Worm (Caenorhabditis elegans) whole organism, young adult: ENCODE measurements around the gene F47B10.4.

Experiments
- B0019.2 ChIP-seq: fragments of 200-800 bp; sonication (Bioruptor generic); conservative IDR thresholded peaks from 2 replicates; pipeline ENCODE4 v1.3.6; 2022; ENCODE audit warnings: missing genetic modification reagents, missing genetic modification characterization, missing compliant biosample characterization
- B0261.1 ChIP-seq: sonication (generic microtip); optimal IDR thresholded peaks from 2 replicates; lab custom pipeline; 2016; ENCODE audit warnings: mild to moderate bottlenecking, missing genetic modification characterization, moderate library complexity, missing compliant biosample characterization
- B0336.3 ChIP-seq: fragments of 200-800 bp; sonication (Bioruptor generic); IDR thresholded peaks from 2 replicates; pipeline ENCODE4 v1.3.6; 2022; ENCODE audit warnings: missing genetic modification characterization, missing compliant biosample characterization
- D2030.7 ChIP-seq: fragments of 200-800 bp; sonication (Bioruptor generic); IDR thresholded peaks from 2 replicates; pipeline ENCODE4 v1.3.6; 2022; ENCODE audit warnings: missing genetic modification reagents, missing genetic modification characterization, missing compliant biosample characterization
- F37B4.10 ChIP-seq: fragments of 200-800 bp; sonication (Bioruptor generic); IDR thresholded peaks from 2 replicates; pipeline ENCODE4 v1.3.6; 2022; ENCODE audit warnings: missing genetic modification characterization, missing compliant biosample characterization
- F52B5.7 ChIP-seq: sonication (generic microtip); optimal IDR thresholded peaks from 2 replicates; lab custom pipeline; 2016; ENCODE audit warnings: mild to moderate bottlenecking, missing genetic modification characterization, missing compliant biosample characterization
- K11D2.4 ChIP-seq: fragments of 200-800 bp; sonication (Bioruptor generic); IDR thresholded peaks from 2 replicates; pipeline ENCODE4 v1.3.6; 2022; ENCODE audit warnings: missing genetic modification reagents, missing genetic modification characterization, missing compliant biosample characterization
- Y53F4B.3 ChIP-seq: fragments of 200-800 bp; sonication (Bioruptor generic); IDR thresholded peaks from 2 replicates; pipeline ENCODE4 v1.3.6; 2022; ENCODE audit warnings: missing genetic modification reagents, missing genetic modification characterization, missing compliant biosample characterization
- Y56A3A.18 ChIP-seq: fragments of 200-800 bp; sonication (Bioruptor generic); IDR thresholded peaks from 2 replicates; pipeline ENCODE4 v1.3.6; 2022; ENCODE audit warnings: missing genetic modification reagents, missing genetic modification characterization, missing compliant biosample characterization
- Y79H2A.3 ChIP-seq: fragments of 200-800 bp; sonication (Bioruptor generic); conservative IDR thresholded peaks from 2 replicates; pipeline ENCODE4 v1.3.6; 2022; ENCODE audit warnings: missing genetic modification reagents, missing genetic modification characterization, missing compliant biosample characterization
- Y95B8A.8 ChIP-seq: fragments of 200-800 bp; sonication (Bioruptor generic); IDR thresholded peaks from 2 replicates; pipeline ENCODE4 v1.3.6; 2022; ENCODE audit warnings: missing genetic modification reagents, missing genetic modification characterization, missing compliant biosample characterization
- ama-1 ChIP-seq, 3 experiments: fragments of 150-350 bp in 1 of 3; sonication (generic microtip) in 2 of 3; optimal IDR thresholded peaks; 2 replicates each; lab custom pipeline; 2014 to 2018; ENCODE audit warnings: missing biosample characterization in 2 of 3, missing genetic modification characterization in 2 of 3, missing genetic modification reagents in 2 of 3
- aptf-2 ChIP-seq: fragments of 200-800 bp; sonication (Bioruptor generic); conservative IDR thresholded peaks from 2 replicates; pipeline ENCODE4 v1.3.6; 2022; ENCODE audit warnings: missing genetic modification reagents, missing genetic modification characterization, missing compliant biosample characterization
- athp-1 ChIP-seq: sonication (generic microtip); optimal IDR thresholded peaks from 2 replicates; lab custom pipeline; 2017; ENCODE audit warnings: mild to moderate bottlenecking, missing genetic modification characterization, missing compliant biosample characterization
- attf-5 ChIP-seq: fragments of 200-800 bp; sonication (Bioruptor generic); optimal IDR thresholded peaks from 2 replicates; lab custom pipeline; 2018; ENCODE audit warnings: mild to moderate bottlenecking, missing genetic modification characterization, missing compliant biosample characterization
- bed-1 ChIP-seq: fragments of 200-800 bp; sonication (Bioruptor generic); IDR thresholded peaks from 2 replicates; pipeline ENCODE4 v1.3.6; 2022; ENCODE audit warnings: missing genetic modification reagents, missing genetic modification characterization, missing compliant biosample characterization
- ceh-79 ChIP-seq: sonication (generic microtip); optimal IDR thresholded peaks from 2 replicates; lab custom pipeline; 2017; ENCODE audit warnings: mild to moderate bottlenecking, missing genetic modification characterization, missing compliant biosample characterization
- chd-7 ChIP-seq: sonication (generic microtip); optimal IDR thresholded peaks from 2 replicates; lab custom pipeline; 2016; ENCODE audit warnings: mild to moderate bottlenecking, missing genetic modification characterization, moderate library complexity, missing compliant biosample characterization
- efl-1 ChIP-seq: fragments of 150-350 bp; optimal IDR thresholded peaks from 2 replicates; lab custom pipeline; 2014; ENCODE audit warnings: missing biosample characterization, missing genetic modification reagents, missing genetic modification characterization
- ekl-4 ChIP-seq: fragments of 200-800 bp; sonication (Bioruptor generic); IDR thresholded peaks from 2 replicates; pipeline ENCODE4 v1.3.6; 2022; ENCODE audit warnings: missing genetic modification reagents, missing genetic modification characterization, missing compliant biosample characterization
- fkh-3 ChIP-seq: sonication (generic microtip); optimal IDR thresholded peaks from 2 replicates; lab custom pipeline; 2016; ENCODE audit warnings: mild to moderate bottlenecking, missing genetic modification characterization, missing compliant biosample characterization
- him-1 ChIP-seq: sonication (generic microtip); optimal IDR thresholded peaks from 2 replicates; lab custom pipeline; 2016; ENCODE audit warnings: missing genotype, missing genetic modification reagents, missing genetic modification characterization, missing compliant biosample characterization
- hmg-1.2 ChIP-seq: fragments of 200-800 bp; sonication (Bioruptor generic); IDR thresholded peaks from 2 replicates; pipeline ENCODE4 v1.3.6; 2022; ENCODE audit warnings: missing genetic modification reagents, missing genetic modification characterization, missing compliant biosample characterization
- hmg-20 ChIP-seq: fragments of 200-800 bp; sonication (Bioruptor generic); IDR thresholded peaks from 2 replicates; pipeline ENCODE4 v1.3.6; 2022; ENCODE audit warnings: missing genetic modification reagents, missing genetic modification characterization, missing compliant biosample characterization
- let-607 ChIP-seq, 2 experiments: fragments of 200-800 bp in 1 of 2; sonication (Bioruptor generic) in 1 of 2; sonication (generic microtip) in 1 of 2; optimal IDR thresholded peaks; 2 replicates each; lab custom pipeline; 2016 to 2018; ENCODE audit warnings: mild to moderate bottlenecking in 2 of 2, missing compliant biosample characterization in 2 of 2, missing genetic modification characterization in 2 of 2, moderate library complexity in 2 of 2, missing genotype in 1 of 2
- lin-54 ChIP-seq: fragments of 200-800 bp; sonication (Bioruptor generic); optimal IDR thresholded peaks from 2 replicates; lab custom pipeline; 2018; ENCODE audit warnings: mild to moderate bottlenecking, missing genetic modification characterization, missing compliant biosample characterization
- lir-1 ChIP-seq: fragments of 200-800 bp; sonication (Bioruptor generic); conservative IDR thresholded peaks from 2 replicates; pipeline ENCODE4 v1.3.6; 2022; ENCODE audit warnings: missing genetic modification reagents, missing genetic modification characterization, missing compliant biosample characterization
- lsy-27 ChIP-seq: sonication (generic microtip); optimal IDR thresholded peaks from 2 replicates; lab custom pipeline; 2017; ENCODE audit warnings: missing genetic modification characterization, mild to moderate bottlenecking, missing compliant biosample characterization, antibody characterized with exemption, missing genotype, borderline replicate concordance; ENCODE audit not compliant: insufficient read depth
- madf-10 ChIP-seq: sonication (generic microtip); optimal IDR thresholded peaks from 2 replicates; lab custom pipeline; 2016; ENCODE audit warnings: mild to moderate bottlenecking, missing genetic modification characterization, missing compliant biosample characterization
- madf-6 ChIP-seq: fragments of 200-800 bp; sonication (Bioruptor generic); IDR thresholded peaks from 2 replicates; pipeline ENCODE4 v1.3.6; 2022; ENCODE audit warnings: missing genetic modification reagents, missing genetic modification characterization, missing compliant biosample characterization
- mcd-1 ChIP-seq: fragments of 200-800 bp; sonication (Bioruptor generic); IDR thresholded peaks from 2 replicates; pipeline ENCODE4 v1.3.6; 2022; ENCODE audit warnings: missing genetic modification reagents, missing genetic modification characterization, missing compliant biosample characterization
- mel-28 ChIP-seq: sonication (generic microtip); optimal IDR thresholded peaks from 2 replicates; lab custom pipeline; 2016; ENCODE audit warnings: borderline replicate concordance, mild to moderate bottlenecking, missing genetic modification characterization, missing compliant biosample characterization
- nfya-1 ChIP-seq: sonication (generic microtip); optimal IDR thresholded peaks from 2 replicates; lab custom pipeline; 2017; ENCODE audit warnings: antibody characterized with exemption, missing compliant biosample characterization, missing genetic modification characterization, borderline replicate concordance; ENCODE audit not compliant: insufficient read depth
- nhr-179 ChIP-seq: sonication (generic microtip); optimal IDR thresholded peaks from 2 replicates; lab custom pipeline; 2016; ENCODE audit warnings: mild to moderate bottlenecking, missing genetic modification characterization, missing compliant biosample characterization
- sea-2 ChIP-seq: fragments of 200-800 bp; sonication (Bioruptor generic); IDR thresholded peaks from 2 replicates; pipeline ENCODE4 v1.3.6; 2022; ENCODE audit warnings: missing genetic modification characterization, missing compliant biosample characterization
- snpc-4 ChIP-seq, 5 experiments: fragments of 150-350 bp in 1 of 5; sonication (generic microtip) in 4 of 5; optimal IDR thresholded peaks; 2 replicates each; lab custom pipeline; 2014 to 2018; ENCODE audit warnings: missing genetic modification characterization in 5 of 5, missing biosample characterization in 3 of 5, antibody characterized with exemption in 2 of 5, mild to moderate bottlenecking in 2 of 5, missing compliant biosample characterization in 2 of 5, missing genotype in 2 of 5, moderate library complexity in 2 of 5, missing genetic modification reagents in 1 of 5
- somi-1 ChIP-seq: fragments of 200-800 bp; sonication (Bioruptor generic); optimal IDR thresholded peaks from 2 replicates; lab custom pipeline; 2018; ENCODE audit warnings: mild to moderate bottlenecking, missing genetic modification characterization, missing compliant biosample characterization
- tbx-9 ChIP-seq: sonication (generic microtip); optimal IDR thresholded peaks from 2 replicates; lab custom pipeline; 2016; ENCODE audit warnings: borderline replicate concordance, missing genetic modification characterization, inconsistent platforms, missing compliant biosample characterization
- tlf-1 ChIP-seq: fragments of 200-800 bp; sonication (Bioruptor generic); optimal IDR thresholded peaks from 2 replicates; lab custom pipeline; 2018; ENCODE audit warnings: mild to moderate bottlenecking, missing genetic modification characterization, missing compliant biosample characterization
- ztf-18 ChIP-seq: sonication (generic microtip); optimal IDR thresholded peaks from 2 replicates; lab custom pipeline; 2016; ENCODE audit warnings: missing genotype, mild to moderate bottlenecking, missing genetic modification characterization, missing compliant biosample characterization
- ztf-26 ChIP-seq: sonication (generic microtip); optimal IDR thresholded peaks from 2 replicates; lab custom pipeline; 2017; ENCODE audit warnings: missing genetic modification characterization, missing compliant biosample characterization
- ztf-3 ChIP-seq: fragments of 200-800 bp; sonication (Bioruptor generic); optimal IDR thresholded peaks from 2 replicates; lab custom pipeline; 2018; ENCODE audit warnings: mild to moderate bottlenecking, missing genetic modification characterization, missing compliant biosample characterization
- ztf-6 ChIP-seq: fragments of 200-800 bp; sonication (Bioruptor generic); IDR thresholded peaks from 2 replicates; pipeline ENCODE4 v1.3.6; 2022; ENCODE audit warnings: missing genetic modification reagents, missing genetic modification characterization, missing compliant biosample characterization

The F47B10.4 gene

DNA sequence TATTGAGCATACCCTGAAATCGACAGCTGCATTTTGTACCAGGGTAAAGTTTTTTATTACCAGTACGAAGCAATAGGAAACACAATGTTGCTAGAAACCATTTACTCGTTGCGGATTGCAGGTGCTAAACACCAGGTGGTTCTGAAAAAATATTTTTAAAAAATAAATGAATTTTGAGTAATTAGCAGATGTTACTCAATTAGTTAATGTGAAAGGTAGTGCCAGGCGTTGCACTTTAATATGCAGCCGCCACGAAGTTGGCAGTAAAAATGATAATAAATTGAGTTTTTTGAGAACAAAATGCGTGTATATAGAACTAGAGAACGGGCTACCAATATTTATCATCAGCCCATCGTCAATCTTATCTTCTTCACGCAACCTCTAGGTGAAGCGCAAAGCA lies 28.5 kb downstream of the F47B10.4 start, which contains the start of gene nstp-9:
TSS of gene nstp-9 (minus strand) at position 101 of the 400 bp plus-strand sequence.
- no peak for TF ChIP-seq Y56A3A.18 (GFP tag; lab: Robert Waterston, UW)
- TF ChIP-seq B0336.3 (GFP tag; lab: Robert Waterston, UW) = no peak
- no peak for TF ChIP-seq bed-1
- TF ChIP-seq B0019.2 (GFP tag; lab: Robert Waterston, UW) = no peak
- TF ChIP-seq Y95B8A.8 (GFP tag; lab: Robert Waterston, UW) = no peak
- no peak for TF ChIP-seq sea-2 (GFP tag; lab: Robert Waterston, UW)
- TF ChIP-seq fkh-3 = no peak
- no peak for TF ChIP-seq snpc-4 (GFP tag; optimal IDR thresholded peaks at IDR 0.05; lab: Kevin White, UChicago)
- no peak for TF ChIP-seq snpc-4 (tag; optimal IDR thresholded peaks at IDR 0.05; lab: Kevin White, UChicago)
- TF ChIP-seq Y53F4B.3 (GFP tag; lab: Robert Waterston, UW) = no peak
- TF ChIP-seq lsy-27 (tag; lab: Kevin White, UChicago) = no peak
- TF ChIP-seq lin-54 (GFP tag; lab: Kevin White, UChicago) = no peak
- no peak for TF ChIP-seq efl-1 (GFP tag; lab: Kevin White, UChicago)
- TF ChIP-seq nhr-179 = no peak
- TF ChIP-seq ekl-4 (GFP tag; lab: Robert Waterston, UW) = no peak
- TF ChIP-seq nfya-1 (tag; lab: Kevin White, UChicago) = no peak
- no peak for TF ChIP-seq somi-1 (GFP tag; lab: Kevin White, UChicago)
- TF ChIP-seq lir-1 (GFP tag; lab: Robert Waterston, UW) = no peak
- no peak for TF ChIP-seq madf-10 (tag; lab: Kevin White, UChicago)
- TF ChIP-seq mcd-1 (GFP tag; lab: Robert Waterston, UW) = no peak
- TF ChIP-seq B0261.1 (tag; lab: Kevin White, UChicago) = no peak

DNA sequence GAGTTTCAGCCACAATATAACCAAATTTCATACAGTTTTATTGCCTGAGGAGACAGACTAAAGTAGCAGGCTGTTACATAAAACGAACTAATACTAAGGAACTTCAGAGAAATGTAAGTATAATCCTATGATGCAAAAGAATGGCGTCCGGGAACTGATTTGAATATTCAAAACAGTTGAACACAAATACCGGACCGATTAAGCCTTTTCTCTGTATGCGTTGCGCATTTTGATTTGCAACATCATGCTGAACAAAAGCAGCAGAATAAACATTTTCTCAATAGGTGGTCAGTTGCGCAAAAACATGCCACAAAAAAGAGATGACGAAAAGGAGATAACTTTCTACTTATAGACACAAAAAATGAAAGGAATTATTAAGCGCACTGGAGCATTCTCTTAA lies 33.0 kb downstream of the F47B10.4 start:
- TF ChIP-seq him-1 (tag; lab: Kevin White, UChicago) = no peak
- TF ChIP-seq ceh-79 (tag; lab: Kevin White, UChicago) = no peak
- TF ChIP-seq attf-5 = no peak
- TF ChIP-seq aptf-2 (GFP tag; lab: Robert Waterston, UW) = no peak
- TF ChIP-seq fkh-3 = no peak
- TF ChIP-seq chd-7 (tag; lab: Kevin White, UChicago) = no peak
- no peak for TF ChIP-seq hmg-1.2 (GFP tag; lab: Robert Waterston, UW)
- TF ChIP-seq ztf-3 = no peak
- TF ChIP-seq F52B5.7 (tag; lab: Kevin White, UChicago) = no peak
- no peak for TF ChIP-seq ztf-26 (tag; lab: Kevin White, UChicago)
- TF ChIP-seq tbx-9 = no peak
- no peak for TF ChIP-seq hmg-20
- TF ChIP-seq ztf-18 (tag; lab: Kevin White, UChicago) = no peak

DNA sequence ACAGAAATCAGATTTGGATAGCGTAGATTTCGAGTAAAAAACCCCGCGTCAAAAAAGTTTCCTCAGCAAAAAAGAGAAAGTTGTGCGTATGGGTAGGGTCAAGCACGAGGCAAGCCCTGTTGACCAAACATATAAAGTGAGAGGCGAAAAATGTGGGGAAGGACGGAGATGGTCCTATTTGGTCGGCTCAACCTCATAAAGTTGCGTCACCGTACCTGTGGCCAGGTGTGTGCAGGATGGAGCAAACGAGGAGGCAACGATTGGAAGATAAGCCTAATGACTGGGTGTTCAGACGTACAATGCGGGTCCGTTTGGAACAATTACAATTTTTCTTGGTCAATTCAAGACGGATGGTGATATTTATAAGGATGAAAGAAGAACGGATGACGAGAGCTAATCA lies 36.1 kb downstream of the F47B10.4 start:
- TF ChIP-seq tlf-1 (GFP tag; lab: Kevin White, UChicago) (no peak), madf-6 (GFP tag; lab: Robert Waterston, UW) (no peak), fkh-3 (no peak), K11D2.4 (GFP tag; lab: Robert Waterston, UW) (no peak), Y53F4B.3 (GFP tag; lab: Robert Waterston, UW) (no peak), athp-1 (tag; lab: Kevin White, UChicago) (no peak), let-607 (tag; optimal IDR thresholded peaks at IDR 0.05; lab: Kevin White, UChicago) (no peak), B0336.3 (GFP tag; lab: Robert Waterston, UW) (no peak), F37B4.10 (no peak), ztf-6 (GFP tag; lab: Robert Waterston, UW) (no peak), mel-28 (tag; lab: Kevin White, UChicago) (no peak), hmg-1.2 (GFP tag; lab: Robert Waterston, UW) (no peak), D2030.7 (GFP tag; lab: Robert Waterston, UW) (no peak), Y79H2A.3 (GFP tag; lab: Robert Waterston, UW) (no peak), ama-1 (optimal IDR thresholded peaks at IDR 0.05; lab: Kevin White, UChicago) (no peak), ama-1 (GFP tag; optimal IDR thresholded peaks at IDR 0.05; lab: Kevin White, UChicago) (no peak)
- TF ChIP-seq, all 124 proteins: peak for 0
